Worm (Caenorhabditis elegans) whole organism, late embryonic: ENCODE data around the gene unc-76.
"Not testable (repeated sequence)": the region's sequence is repeated elsewhere in the genome, so short reads cannot be mapped to it uniquely, and the experiment has no call there.

Source experiments
- C08G9.2 ChIP-seq: sonication (generic microtip); optimal IDR thresholded peaks from 2 replicates; lab custom pipeline; 2016; ENCODE audit warnings: mild to moderate bottlenecking, missing genetic modification characterization, moderate library complexity, missing compliant biosample characterization
- C38D4.7 ChIP-seq: fragments of 200-800 bp; sonication (Bioruptor generic); optimal IDR thresholded peaks from 2 replicates; lab custom pipeline; 2018; ENCODE audit warnings: mild to moderate bottlenecking, missing genetic modification characterization, moderate library complexity, missing compliant biosample characterization
- K09A11.1 ChIP-seq: sonication (generic microtip); optimal IDR thresholded peaks from 2 replicates; lab custom pipeline; 2017; ENCODE audit warnings: antibody characterized with exemption, mild to moderate bottlenecking, missing genetic modification characterization, missing compliant biosample characterization; ENCODE audit not compliant: insufficient read depth
- ahr-1 ChIP-seq: sonication (generic microtip); optimal IDR thresholded peaks from 2 replicates; lab custom pipeline; 2016; ENCODE audit warnings: missing genetic modification characterization, missing compliant biosample characterization
- ama-1 ChIP-seq: fragments of 150-350 bp; optimal IDR thresholded peaks from 2 replicates; lab custom pipeline; 2014
- ceh-19 ChIP-seq: fragments of 200-800 bp; sonication (Bioruptor generic); optimal IDR thresholded peaks from 2 replicates; lab custom pipeline; 2018; ENCODE audit warnings: mild to moderate bottlenecking, missing genetic modification characterization, missing compliant biosample characterization
- ceh-22 ChIP-seq: sonication (generic microtip); optimal IDR thresholded peaks from 2 replicates; lab custom pipeline; 2017; ENCODE audit warnings: missing biosample characterization, missing genetic modification characterization
- ceh-31 ChIP-seq: sonication (generic microtip); optimal IDR thresholded peaks from 2 replicates; lab custom pipeline; 2016; ENCODE audit warnings: missing genetic modification characterization, missing compliant biosample characterization
- ceh-34 ChIP-seq: sonication (generic microtip); optimal IDR thresholded peaks from 2 replicates; lab custom pipeline; 2016; ENCODE audit warnings: mild to moderate bottlenecking, missing genetic modification characterization, missing compliant biosample characterization
- ceh-45 ChIP-seq: fragments of 200-800 bp; sonication (Bioruptor generic); IDR thresholded peaks from 2 replicates; pipeline ENCODE4 v1.3.6; 2022; ENCODE audit warnings: missing genetic modification reagents, missing genetic modification characterization, missing compliant biosample characterization
- ceh-9 ChIP-seq: sonication (generic microtip); optimal IDR thresholded peaks from 2 replicates; lab custom pipeline; 2016; ENCODE audit warnings: mild to moderate bottlenecking, missing genetic modification characterization, inconsistent platforms, missing compliant biosample characterization
- dmd-4 ChIP-seq: sonication (generic microtip); optimal IDR thresholded peaks from 2 replicates; lab custom pipeline; 2016; ENCODE audit warnings: borderline replicate concordance, missing genetic modification characterization, missing compliant biosample characterization
- elt-2 ChIP-seq: sonication (generic microtip); optimal IDR thresholded peaks from 2 replicates; lab custom pipeline; 2016; ENCODE audit warnings: missing genetic modification reagents, missing genetic modification characterization, missing compliant biosample characterization
- elt-4 ChIP-seq: sonication (generic microtip); optimal IDR thresholded peaks from 2 replicates; lab custom pipeline; 2016; ENCODE audit warnings: missing genetic modification characterization, missing compliant biosample characterization
- fkh-10 ChIP-seq: fragments of 150-350 bp; optimal IDR thresholded peaks from 2 replicates; lab custom pipeline; 2014; ENCODE audit warnings: missing biosample characterization, missing genetic modification reagents, missing genetic modification characterization
- hlh-13 ChIP-seq: fragments of 200-800 bp; sonication (Bioruptor generic); optimal IDR thresholded peaks from 2 replicates; lab custom pipeline; 2018; ENCODE audit warnings: mild to moderate bottlenecking, missing genetic modification characterization, missing compliant biosample characterization
- hlh-30 ChIP-seq: sonication (generic microtip); optimal IDR thresholded peaks from 2 replicates; lab custom pipeline; 2017; ENCODE audit warnings: antibody characterized with exemption, missing genetic modification characterization, missing compliant biosample characterization; ENCODE audit not compliant: insufficient read depth
- hlh-6 ChIP-seq: sonication (generic microtip); optimal IDR thresholded peaks from 2 replicates; lab custom pipeline; 2016; ENCODE audit warnings: missing genotype, missing genetic modification characterization, missing compliant biosample characterization
- lim-6 ChIP-seq: sonication (generic microtip); optimal IDR thresholded peaks from 2 replicates; lab custom pipeline; 2016; ENCODE audit warnings: missing genetic modification characterization, missing compliant biosample characterization
- lin-11 ChIP-seq: fragments of 200-800 bp; sonication (Bioruptor generic); optimal IDR thresholded peaks from 2 replicates; lab custom pipeline; 2018; ENCODE audit warnings: mild to moderate bottlenecking, missing genetic modification characterization, missing compliant biosample characterization
- nhr-11 ChIP-seq: fragments of 150-350 bp; optimal IDR thresholded peaks from 2 replicates; lab custom pipeline; 2014; ENCODE audit warnings: missing biosample characterization, missing genetic modification characterization
- nhr-232 ChIP-seq: sonication (generic microtip); optimal IDR thresholded peaks from 2 replicates; lab custom pipeline; 2016; ENCODE audit warnings: missing genetic modification characterization, missing compliant biosample characterization
- odd-2 ChIP-seq: sonication (generic microtip); optimal IDR thresholded peaks from 2 replicates; lab custom pipeline; 2017; ENCODE audit warnings: antibody characterized with exemption, mild to moderate bottlenecking, missing genetic modification characterization, missing compliant biosample characterization
- pag-3 ChIP-seq: sonication (generic microtip); optimal IDR thresholded peaks from 2 replicates; lab custom pipeline; 2016; ENCODE audit warnings: missing compliant biosample characterization, missing genetic modification characterization, borderline replicate concordance
- pha-2 ChIP-seq: sonication (generic microtip); optimal IDR thresholded peaks from 2 replicates; lab custom pipeline; 2017; ENCODE audit warnings: mild to moderate bottlenecking, missing genetic modification characterization, missing compliant biosample characterization
- pha-4 ChIP-seq: fragments of 150-350 bp; optimal IDR thresholded peaks from 2 replicates; lab custom pipeline; 2018; ENCODE audit warnings: missing biosample characterization, missing genetic modification reagents, missing genetic modification characterization
- pros-1 ChIP-seq: fragments of 150-350 bp; optimal IDR thresholded peaks from 2 replicates; lab custom pipeline; 2014; ENCODE audit warnings: missing biosample characterization, missing genetic modification reagents, missing genetic modification characterization
- ref-2 ChIP-seq: sonication (generic microtip); optimal IDR thresholded peaks from 2 replicates; lab custom pipeline; 2016; ENCODE audit warnings: missing genetic modification characterization, missing compliant biosample characterization
- sdc-2 ChIP-seq: sonication (generic microtip); optimal IDR thresholded peaks from 2 replicates; lab custom pipeline; 2016; ENCODE audit warnings: missing genotype, missing genetic modification characterization, missing compliant biosample characterization
- sox-2 ChIP-seq: fragments of 200-800 bp; sonication (Bioruptor generic); IDR thresholded peaks from 2 replicates; pipeline ENCODE4 v1.3.6; 2022; ENCODE audit warnings: missing genetic modification reagents, missing genetic modification characterization, missing compliant biosample characterization
- sox-4 ChIP-seq: sonication (generic microtip); optimal IDR thresholded peaks from 2 replicates; lab custom pipeline; 2017; ENCODE audit warnings: mild to moderate bottlenecking, missing genetic modification characterization, inconsistent platforms, missing compliant biosample characterization
- syd-9 ChIP-seq: sonication (generic microtip); optimal IDR thresholded peaks from 2 replicates; lab custom pipeline; 2016; ENCODE audit warnings: mild to moderate bottlenecking, missing genetic modification characterization, moderate library complexity, missing compliant biosample characterization
- tbx-2 ChIP-seq: sonication (generic microtip); optimal IDR thresholded peaks from 2 replicates; lab custom pipeline; 2016; ENCODE audit warnings: missing genetic modification characterization, missing compliant biosample characterization
- tbx-7 ChIP-seq: sonication (generic microtip); optimal IDR thresholded peaks from 2 replicates; lab custom pipeline; 2016; ENCODE audit warnings: missing genotype, missing genetic modification characterization, missing compliant biosample characterization
- ttx-3 ChIP-seq: sonication (generic microtip); optimal IDR thresholded peaks from 2 replicates; lab custom pipeline; 2016; ENCODE audit warnings: missing genetic modification reagents, missing genetic modification characterization, missing compliant biosample characterization
- unc-3 ChIP-seq, 2 experiments: fragments of 200-800 bp in 1 of 2; sonication (Bioruptor generic) in 1 of 2; sonication (generic microtip) in 1 of 2; conservative IDR thresholded peaks in 1 of 2; optimal IDR thresholded peaks in 1 of 2; 2 replicates each; pipeline versions ENCODE4 v1.3.6 to Lab custom; 2016 to 2022; ENCODE audit warnings: missing compliant biosample characterization in 2 of 2, missing genetic modification characterization in 2 of 2, missing genetic modification reagents in 1 of 2
- unc-55 ChIP-seq: sonication (generic microtip); optimal IDR thresholded peaks from 2 replicates; lab custom pipeline; 2017; ENCODE audit warnings: missing biosample characterization, missing genetic modification reagents, missing genetic modification characterization
- zip-5 ChIP-seq: sonication (generic microtip); optimal IDR thresholded peaks from 2 replicates; lab custom pipeline; 2016; ENCODE audit warnings: missing genetic modification characterization, missing compliant biosample characterization

unc-76 gene

DNA sequence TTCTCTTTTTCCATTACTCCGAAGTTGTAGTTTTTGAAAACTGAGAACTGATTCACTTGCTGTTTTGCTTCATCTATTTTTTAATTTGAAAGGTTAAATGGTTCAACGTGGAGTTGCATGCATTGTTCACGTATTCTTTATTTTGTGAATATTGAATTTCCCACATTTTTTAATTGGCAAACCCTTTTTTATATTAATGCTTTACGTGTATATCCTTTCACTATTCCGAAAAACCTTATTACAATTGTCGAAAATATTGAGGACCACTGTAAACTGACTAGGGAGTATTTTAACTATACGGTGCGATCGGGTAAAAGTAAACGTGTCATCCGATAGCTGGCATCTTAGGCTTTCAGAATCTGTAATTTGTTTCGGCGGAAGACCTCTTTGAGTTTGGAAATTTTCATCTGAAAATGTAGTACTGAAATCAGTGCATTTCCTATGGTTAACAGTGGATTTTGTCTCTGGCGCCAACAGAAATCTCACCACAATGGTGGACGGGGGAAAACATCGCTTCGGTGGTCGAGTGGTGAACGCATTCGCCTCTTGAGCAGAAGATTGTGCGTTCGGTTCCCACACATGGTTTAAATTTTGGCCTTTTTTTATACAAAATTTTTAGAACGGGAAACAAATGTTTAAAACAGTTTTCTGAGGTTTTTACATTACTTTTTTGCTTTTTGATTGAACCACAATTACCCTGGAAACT lies 34.5 kb downstream of the unc-76 start, which contains the start of gene C01G10.14:
TSS of gene C01G10.14 (minus strand) at position 51 of the 706 bp plus-strand sequence.
- not testable (repeated sequence) for TF ChIP-seq K09A11.1, lin-11, elt-2 (tag; lab: Kevin White, UChicago)

DNA sequence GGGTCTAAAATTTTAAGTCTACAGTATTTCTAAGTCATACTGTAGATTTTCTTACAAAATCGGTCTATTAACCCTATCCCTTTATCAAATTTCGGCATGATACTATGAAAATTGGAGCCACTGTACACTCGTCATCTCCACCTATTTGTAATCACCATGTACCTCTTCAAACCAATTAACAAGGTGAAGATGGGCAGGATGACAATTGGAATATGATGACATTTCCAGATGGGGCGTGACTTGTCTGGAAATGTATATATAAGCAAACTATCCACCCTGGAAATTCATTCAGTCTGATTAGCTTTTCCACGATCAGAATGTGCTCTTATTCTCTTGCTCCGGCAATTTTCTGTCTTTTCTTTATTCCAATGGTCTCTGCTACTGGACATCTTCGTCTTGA lies 37.7 kb downstream of the unc-76 start, which contains the start of gene Y75B12A.2:
TSS of gene Y75B12A.2 (plus strand) at position 301 of the 400 bp plus-strand sequence.
- TF ChIP-seq pag-3 (tag; lab: Kevin White, UChicago) (no peak), K09A11.1 (tag; lab: Kevin White, UChicago) (no peak), dmd-4 (tag; lab: Kevin White, UChicago) (no peak), sox-2 (GFP tag; lab: Robert Waterston, UW) (no peak), hlh-13 (no peak), pros-1 (tag; lab: Kevin White, UChicago) (no peak), unc-55 (no peak), zip-5 (tag; lab: Kevin White, UChicago) (no peak), ttx-3 (tag; lab: Kevin White, UChicago) (no peak), lim-6 (tag; lab: Kevin White, UChicago) (no peak), hlh-30 (tag; lab: Kevin White, UChicago) (no peak), ceh-45 (GFP tag; lab: Robert Waterston, UW) (no peak), C38D4.7 (GFP tag; lab: Kevin White, UChicago) (no peak), ama-1 (lab: Kevin White, UChicago) (no peak), ceh-34 (tag; lab: Kevin White, UChicago) (no peak), unc-3 (GFP tag; conservative IDR thresholded peaks at IDR 0.05; lab: Robert Waterston, UW) (no peak), unc-3 (tag; optimal IDR thresholded peaks at IDR 0.05; lab: Kevin White, UChicago) (no peak), fkh-10 (GFP tag; lab: Kevin White, UChicago) (no peak), nhr-232 (tag; lab: Kevin White, UChicago) (no peak), elt-4 (tag; lab: Kevin White, UChicago) (no peak)

DNA sequence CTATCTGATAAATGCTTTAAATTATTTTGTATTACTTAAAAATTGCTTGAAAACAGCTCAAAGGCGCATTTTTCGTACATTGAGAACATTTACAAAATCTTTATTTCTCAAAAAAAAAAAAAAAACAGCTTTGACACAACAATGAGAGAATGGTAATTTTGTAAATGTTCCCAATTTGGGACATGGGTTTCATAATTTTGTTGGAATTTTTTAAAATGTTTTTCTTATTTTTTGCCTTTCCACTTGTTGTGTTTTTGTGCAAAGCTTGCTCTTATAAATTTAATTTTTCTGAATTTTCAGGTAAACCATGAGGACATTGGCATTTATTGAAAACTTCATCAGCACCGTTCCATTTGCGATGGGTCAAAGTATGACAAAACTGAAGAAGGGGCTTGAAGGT lies 40.1 kb downstream of the unc-76 start, which contains the start of gene T01G5.7:
TSS of gene T01G5.7 (plus strand) at position 301 of the 400 bp plus-strand sequence.
- TF ChIP-seq nhr-11 (tag; lab: Kevin White, UChicago) (no peak), pros-1 (tag; lab: Kevin White, UChicago) (no peak), pha-2 (tag; lab: Kevin White, UChicago) (no peak), sox-4 (tag; lab: Kevin White, UChicago) (no peak), nhr-232 (tag; lab: Kevin White, UChicago) (no peak), tbx-7 (tag; lab: Kevin White, UChicago) (no peak), ceh-31 (tag; lab: Kevin White, UChicago) (no peak), C08G9.2 (tag; lab: Kevin White, UChicago) (no peak), elt-2 (tag; lab: Kevin White, UChicago) (no peak), tbx-2 (tag; lab: Kevin White, UChicago) (no peak), hlh-6 (tag; lab: Kevin White, UChicago) (no peak), lim-6 (tag; lab: Kevin White, UChicago) (no peak), ahr-1 (tag; lab: Kevin White, UChicago) (no peak), sox-2 (GFP tag; lab: Robert Waterston, UW) (no peak), pha-4 (no peak)

DNA sequence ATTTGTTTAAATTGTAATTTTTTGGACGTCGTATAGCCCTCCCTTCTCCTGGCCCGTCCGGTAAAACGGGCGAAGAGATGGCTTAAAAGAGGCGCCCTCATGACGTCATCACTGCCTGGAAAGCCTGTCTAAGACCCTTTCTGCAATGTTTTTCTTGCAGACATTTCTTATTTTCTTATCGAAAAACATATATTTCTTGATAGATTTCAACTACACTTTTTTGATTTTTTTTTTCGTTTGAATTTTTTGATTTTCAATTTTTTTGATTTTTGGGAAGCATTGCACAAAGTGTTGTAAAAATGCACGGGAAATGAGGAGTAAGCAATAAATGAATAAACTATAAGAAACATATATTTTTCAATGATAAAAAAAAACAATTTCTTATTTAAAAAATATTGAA lies 42.4 kb downstream of the unc-76 start, which contains the start of gene T01G5.6:
TSS of gene T01G5.6 (minus strand) at position 101 of the 400 bp plus-strand sequence.
- TF ChIP-seq sdc-2 (tag; lab: Kevin White, UChicago) (no peak), ama-1 (lab: Kevin White, UChicago) (no peak), ceh-34 (tag; lab: Kevin White, UChicago) (no peak), ref-2 (tag; lab: Kevin White, UChicago) (no peak), ceh-19 (GFP tag; lab: Kevin White, UChicago) (no peak), ceh-22 (tag; lab: Kevin White, UChicago) (no peak), lin-11 (tag; lab: Kevin White, UChicago) (no peak), ceh-9 (tag; lab: Kevin White, UChicago) (no peak), K09A11.1 (tag; lab: Kevin White, UChicago) (no peak), odd-2 (no peak), syd-9 (no peak), ttx-3 (tag; lab: Kevin White, UChicago) (no peak)
